Worm (Caenorhabditis elegans) whole organism, L1 larva: ENCODE data around the gene nhr-63.
A peak's percentile ranks its signal among the peaks of the same experiment; 100 is the strongest.
"Not testable (repeated sequence)": the region's sequence is repeated elsewhere in the genome, so short reads cannot be mapped to it uniquely, and the experiment has no call there.

ENCODE experiments used
- aly-2 ChIP-seq: fragments of 150-350 bp; optimal IDR thresholded peaks from 2 replicates; lab custom pipeline; 2014; ENCODE audit warnings: missing biosample characterization, missing genetic modification characterization
- elt-3 ChIP-seq, 6 experiments: fragments of 150-350 bp in 1 of 6; sonication (generic microtip); optimal IDR thresholded peaks; 2 replicates each; lab custom pipeline; 2017 to 2018; ENCODE audit warnings: missing biosample characterization in 6 of 6, missing genetic modification characterization in 6 of 6, inconsistent platforms in 1 of 6
- jun-1 ChIP-seq: fragments of 150-350 bp; optimal IDR thresholded peaks from 2 replicates; lab custom pipeline; 2014; ENCODE audit warnings: missing biosample characterization, missing genetic modification reagents, missing genetic modification characterization
- lin-15B ChIP-seq: fragments of 150-350 bp; sonication (generic microtip); optimal IDR thresholded peaks from 3 replicates; lab custom pipeline; 2014; ENCODE audit warnings: missing biosample characterization, missing genetic modification characterization
- nhr-11 ChIP-seq: fragments of 150-350 bp; optimal IDR thresholded peaks from 2 replicates; lab custom pipeline; 2014; ENCODE audit warnings: missing biosample characterization, missing genetic modification characterization
- nhr-237 ChIP-seq: fragments of 150-350 bp; optimal IDR thresholded peaks from 2 replicates; lab custom pipeline; 2014; ENCODE audit warnings: missing biosample characterization, missing genetic modification characterization
- nhr-77 ChIP-seq: fragments of 150-350 bp; optimal IDR thresholded peaks from 2 replicates; lab custom pipeline; 2014; ENCODE audit warnings: missing biosample characterization, missing genetic modification characterization
- pqm-1 ChIP-seq: sonication (generic microtip); optimal IDR thresholded peaks from 3 replicates; lab custom pipeline; 2017; ENCODE audit warnings: missing biosample characterization, missing genetic modification characterization
- snu-23 ChIP-seq: sonication (generic microtip); optimal IDR thresholded peaks from 2 replicates; lab custom pipeline; 2016; ENCODE audit warnings: missing genetic modification characterization, missing compliant biosample characterization
- tlp-1 ChIP-seq: fragments of 150-350 bp; optimal IDR thresholded peaks from 2 replicates; lab custom pipeline; 2014; ENCODE audit warnings: missing biosample characterization, missing genetic modification characterization
- unc-98 ChIP-seq: fragments of 200-800 bp; sonication (Bioruptor generic); IDR thresholded peaks from 2 replicates; pipeline ENCODE4 v1.3.6; 2022; ENCODE audit warnings: missing genetic modification characterization, missing compliant biosample characterization
- zag-1 ChIP-seq: fragments of 150-350 bp; optimal IDR thresholded peaks from 2 replicates; lab custom pipeline; 2014; ENCODE audit warnings: missing biosample characterization, missing genetic modification characterization
- ztf-4 ChIP-seq: fragments of 150-350 bp; optimal IDR thresholded peaks from 2 replicates; lab custom pipeline; 2014; ENCODE audit warnings: missing biosample characterization, missing genetic modification characterization

ce11 chrV:16040140-16040827, 37.9 kb downstream of the nhr-63 start, which contains the start of the genes his-4 and his-3:
- not testable (repeated sequence) for TF ChIP-seq pqm-1 (tag; lab: Kevin White, UChicago); nhr-77 (tag; lab: Kevin White, UChicago); nhr-11 (tag; lab: Kevin White, UChicago); tlp-1 (tag; lab: Kevin White, UChicago); zag-1 (tag; lab: Kevin White, UChicago); lin-15B; unc-98 (GFP tag; lab: Robert Waterston, UW); aly-2; elt-3 (tag; optimal IDR thresholded peaks at IDR 0.05; lab: Kevin White, UChicago); jun-1; nhr-237 (tag; lab: Kevin White, UChicago)
- TF ChIP-seq ztf-4 (tag; lab: Kevin White, UChicago) (peak; percentile 35), snu-23 (GFP tag; lab: Kevin White, UChicago) (peak; percentile 54)
